Fruit fly (Drosophila melanogaster): ENCODE measurements around the gene Tengl2.

Tengl2 gene

dm6 chr2L:2201107-2201561 lies 38.0 kb downstream of the Tengl2 start (continued):
- TF ChIP-seq CG7271 (tag; optimal IDR thresholded peaks at IDR 0.05), result peak; percentile 6
- peak; percentile 21 for TF ChIP-seq kah (GFP tag; optimal IDR thresholded peaks at IDR 0.05)
- TF ChIP-seq pho (GFP tag; optimal IDR thresholded peaks at IDR 0.05), result no peak
- peak; percentile 44 to 68 for TF ChIP-seq Hr51 (GFP tag; optimal IDR thresholded peaks at IDR 0.05)
- TF ChIP-seq CG12659 (GFP tag; optimal IDR thresholded peaks at IDR 0.05), result peak; percentile 71
- peak; percentile 73 for TF ChIP-seq shn (GFP tag; optimal IDR thresholded peaks at IDR 0.05)
- TF ChIP-seq psq (GFP tag; optimal IDR thresholded peaks at IDR 0.05), result no peak
- peak; percentile 69 for TF ChIP-seq Sry-β (GFP tag; optimal IDR thresholded peaks at IDR 0.05)
- TF ChIP-seq lmd (GFP tag; IDR thresholded peaks at IDR 0.05), result peak; percentile 68; the same call in 1 of the 2 replicates
- peak; percentile 61 for TF ChIP-seq CG17802 (tag; optimal IDR thresholded peaks at IDR 0.05)
- TF ChIP-seq Myb (GFP tag; optimal IDR thresholded peaks at IDR 0.05), result peak; percentile 18
- no peak for TF ChIP-seq CG31224 (GFP tag; IDR thresholded peaks at IDR 0.05)
- TF ChIP-seq B-H2 (GFP tag; optimal IDR thresholded peaks at IDR 0.05), result no peak
- peak; percentile 84 for TF ChIP-seq Abd-B (GFP tag; optimal IDR thresholded peaks at IDR 0.05)
- TF ChIP-seq CG30403 (GFP tag; optimal IDR thresholded peaks at IDR 0.05), result peak; percentile 87
- TF ChIP-seq CG12942 (GFP tag; optimal IDR thresholded peaks at IDR 0.05), result peak; percentile 77
- TF ChIP-seq salm (tag; optimal IDR thresholded peaks at IDR 0.05), result peak; percentile 73
- no peak for TF ChIP-seq CG6175 (GFP tag; IDR thresholded peaks at IDR 0.05)
- TF ChIP-seq nerfin-1 (tag; optimal IDR thresholded peaks at IDR 0.05), result peak; percentile 92
- no peak for TF ChIP-seq CG34376 (GFP tag; optimal IDR thresholded peaks at IDR 0.05)
- TF ChIP-seq CG15479 (GFP tag; optimal IDR thresholded peaks at IDR 0.05), result no peak
- TF ChIP-seq CG8478 (optimal IDR thresholded peaks at IDR 0.05), result no peak
- TF ChIP-seq CG10209 (GFP tag; optimal IDR thresholded peaks at IDR 0.05), result peak; percentile 84
- no peak for TF ChIP-seq Doc2 (GFP tag; IDR thresholded peaks at IDR 0.05)
- peak; percentile 44 for TF ChIP-seq CG3847 (GFP tag; IDR thresholded peaks at IDR 0.05)
- TF ChIP-seq trh (GFP tag; optimal IDR thresholded peaks at IDR 0.05), result peak; percentile 69
- TF ChIP-seq CG30020 (tag; optimal IDR thresholded peaks at IDR 0.05), result peak; percentile 61
- TF ChIP-seq gem (tag; optimal IDR thresholded peaks at IDR 0.05), result peak; percentile 91
- TF ChIP-seq Six4 (GFP tag; optimal IDR thresholded peaks at IDR 0.05), result peak; percentile 85
- TF ChIP-seq Lhr (GFP tag; optimal IDR thresholded peaks at IDR 0.05), result peak; percentile 86
- TF ChIP-seq Ada2b (GFP tag; IDR thresholded peaks at IDR 0.05), result peak; percentile 52
- peak; percentile 58 for TF ChIP-seq pb (GFP tag; optimal IDR thresholded peaks at IDR 0.05)
- peak; percentile 87 for TF ChIP-seq CG8359 (GFP tag; optimal IDR thresholded peaks at IDR 0.05; ENCODE audit: borderline replicate concordance)
- TF ChIP-seq HLH3B (GFP tag; IDR thresholded peaks at IDR 0.05), result peak; percentile 71
- peak; percentile 42 for TF ChIP-seq CG6683 (GFP tag; optimal IDR thresholded peaks at IDR 0.05)
- peak; percentile 18 for TF ChIP-seq CG31365 (tag; optimal IDR thresholded peaks at IDR 0.05)
- TF ChIP-seq CG17359 (tag; optimal IDR thresholded peaks at IDR 0.05), result peak; percentile 89
- TF ChIP-seq Pdp1 (GFP tag; optimal IDR thresholded peaks at IDR 0.05), result peak; percentile 42 to 70
- TF ChIP-seq CG16815 (GFP tag; optimal IDR thresholded peaks at IDR 0.05), result peak; percentile 80
- no peak for TF ChIP-seq nom (GFP tag; optimal IDR thresholded peaks at IDR 0.05)
- TF ChIP-seq disco-r (GFP tag; optimal IDR thresholded peaks at IDR 0.05), result peak; percentile 53
- TF ChIP-seq sd (tag; optimal IDR thresholded peaks at IDR 0.05), result no peak
- TF ChIP-seq phol (tag; optimal IDR thresholded peaks at IDR 0.05), result peak; percentile 90
- no peak for TF ChIP-seq Atf6 (GFP tag; IDR thresholded peaks at IDR 0.05)
- peak; percentile 88 for TF ChIP-seq CG11504 (tag; optimal IDR thresholded peaks at IDR 0.05)
- peak; percentile 66 for TF ChIP-seq Nf-YB (GFP tag; optimal IDR thresholded peaks at IDR 0.05)
- no peak for TF ChIP-seq toy (GFP tag; IDR thresholded peaks at IDR 0.05)
- TF ChIP-seq CG11696 (GFP tag; IDR thresholded peaks at IDR 0.05), result 0 out of 2 replicates have a peak, but pooled peaks have one; percentile 21
- peak; percentile 75 for TF ChIP-seq grau (tag; optimal IDR thresholded peaks at IDR 0.05)
- peak; percentile 77 for TF ChIP-seq CG17385 (GFP tag; optimal IDR thresholded peaks at IDR 0.05)
